Fruit fly (Drosophila melanogaster) whole organism, larva: ENCODE measurements around the gene barr.

Experiments used
- noc ChIP-seq: fragments of 200-800 bp; sonication (Bioruptor generic); optimal IDR thresholded peaks from 3 replicates; lab custom pipeline; 2019; ENCODE audit warnings: missing biosample characterization, mild to moderate bottlenecking, missing genetic modification characterization, moderate library complexity

Gene barr

DNA sequence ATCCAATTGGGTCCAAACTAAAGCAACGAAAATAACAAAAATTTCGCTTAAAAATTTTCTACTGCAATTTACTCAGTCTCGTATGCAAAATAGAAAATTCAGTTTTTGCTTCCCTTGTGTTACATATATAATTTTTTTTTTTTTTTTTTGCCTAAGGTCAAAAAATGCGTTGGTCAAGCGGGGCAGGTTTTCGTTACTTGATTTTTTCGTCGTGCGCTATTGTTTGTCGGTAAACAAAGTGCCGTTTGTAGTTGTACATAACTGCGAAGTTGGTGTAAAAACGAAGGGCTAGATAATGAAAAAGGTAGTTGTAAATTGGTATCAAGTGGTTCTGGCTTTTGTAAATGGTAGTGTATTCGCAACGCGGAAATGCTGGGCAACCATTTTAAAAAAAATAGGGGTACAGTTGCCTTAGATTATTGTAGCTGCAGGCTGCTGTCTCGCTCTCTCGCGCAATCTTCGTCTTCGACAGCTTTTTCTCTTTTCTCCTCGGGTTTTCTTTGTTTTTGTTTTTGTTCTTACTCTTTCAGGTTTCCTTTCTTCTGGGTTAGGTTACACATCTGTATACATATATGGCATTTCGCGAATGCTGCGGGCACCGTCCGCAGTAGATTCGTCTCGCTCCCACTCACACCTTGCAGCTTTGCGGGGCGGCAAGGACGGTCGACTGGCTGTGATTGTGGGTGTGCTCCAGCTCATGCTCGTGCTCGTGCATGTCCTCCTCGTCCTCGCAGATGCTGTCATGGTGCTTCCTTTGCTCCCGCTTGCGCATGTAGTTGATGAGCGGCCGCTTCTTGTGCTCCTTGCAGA lies 21.2 kb upstream of the barr start:
- no peak for TF ChIP-seq noc (tag; lab: Kevin White, UChicago)

DNA sequence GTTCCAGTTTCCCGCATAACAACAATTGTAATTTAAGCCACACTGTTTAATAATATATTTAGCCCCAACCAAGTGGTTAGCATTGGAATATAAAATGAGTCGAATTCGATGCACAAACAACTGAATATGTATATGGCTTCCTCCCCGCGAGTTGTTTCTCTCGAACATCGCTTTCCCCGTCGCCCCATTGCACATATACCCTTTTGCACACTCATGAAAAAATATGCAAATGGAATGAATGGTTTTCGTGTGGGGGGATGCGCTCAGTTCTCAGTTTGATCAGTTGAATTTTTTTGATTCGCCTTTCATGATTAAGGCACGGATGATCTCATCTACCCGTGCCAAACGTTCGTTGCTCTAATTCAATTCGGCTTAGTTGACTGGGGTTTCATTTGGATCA lies 19.6 kb upstream of the barr start:
- no peak for TF ChIP-seq noc (tag; lab: Kevin White, UChicago)

dm6 chr2L:20078880-20079279 lies 17.7 kb upstream of the barr start:
- TF ChIP-seq noc (tag; lab: Kevin White, UChicago), result peak; percentile 41

dm6 chr2L:20077423-20078401 lies 16.5 kb upstream of the barr start:
- peak; percentile 84 for TF ChIP-seq noc (tag; lab: Kevin White, UChicago)

- peak; percentile 35 for TF ChIP-seq noc (tag; lab: Kevin White, UChicago)
Measured at dm6 chr2L:20075234-20075803, 14.1 kb upstream of the barr start, which contains the start of the genes pr and neb. Gene pr, minus strand, starts transcription at chr2L:20075458. Gene neb, plus strand, starts transcription at chr2L:20075757.

DNA sequence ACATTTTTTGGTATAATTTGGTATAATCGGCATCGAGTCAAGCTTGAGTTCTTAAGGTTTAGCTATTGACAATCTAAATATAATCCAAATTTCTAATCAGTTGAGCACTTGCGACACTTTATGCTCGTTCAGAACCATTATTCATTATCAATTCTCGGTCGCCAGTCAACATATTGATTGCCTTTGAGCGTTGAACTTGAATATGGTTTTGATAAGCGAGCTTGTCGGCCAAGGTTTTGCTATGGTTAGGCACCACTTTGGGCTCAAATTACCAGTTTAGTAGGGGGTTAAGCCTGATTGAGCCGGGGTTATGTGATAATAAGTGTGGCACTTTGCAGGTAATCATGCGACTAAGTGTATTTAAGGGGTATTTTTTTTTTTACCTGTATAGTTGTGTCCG lies 13.2 kb upstream of the barr start:
- TF ChIP-seq noc (tag; lab: Kevin White, UChicago), result peak; percentile 22

DNA sequence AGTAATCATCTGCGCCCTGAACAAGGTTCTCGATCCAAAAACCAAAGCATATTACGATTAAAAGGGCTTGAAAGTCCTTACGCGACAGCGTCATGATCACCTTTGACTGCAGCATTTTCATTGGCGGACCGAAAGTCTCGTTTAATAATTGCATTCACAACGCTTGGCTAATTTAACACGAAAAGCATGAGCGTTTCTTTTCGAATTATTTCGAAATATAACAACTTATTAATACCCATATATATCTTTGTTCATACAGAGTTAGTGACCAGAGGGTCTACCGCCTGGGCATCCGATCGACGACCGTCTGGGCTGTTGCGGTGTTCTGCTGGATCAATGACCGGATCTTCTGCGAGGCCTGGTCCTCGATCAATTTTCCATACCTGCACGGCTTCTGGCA lies 10.9 kb upstream of the barr start, which contains the start of gene CG10730:
TSS of gene CG10730 (minus strand) at position 101 of the 400 bp plus-strand sequence.
- TF ChIP-seq noc (tag; lab: Kevin White, UChicago), result no peak

- peak; percentile 4 for TF ChIP-seq noc (tag; lab: Kevin White, UChicago)
Measured at dm6 chr2L:20069158-20070016, 8.2 kb upstream of the barr start.

dm6 chr2L:20067928-20068327 lies 6.8 kb upstream of the barr start:
- no peak for TF ChIP-seq noc (tag; lab: Kevin White, UChicago)

DNA sequence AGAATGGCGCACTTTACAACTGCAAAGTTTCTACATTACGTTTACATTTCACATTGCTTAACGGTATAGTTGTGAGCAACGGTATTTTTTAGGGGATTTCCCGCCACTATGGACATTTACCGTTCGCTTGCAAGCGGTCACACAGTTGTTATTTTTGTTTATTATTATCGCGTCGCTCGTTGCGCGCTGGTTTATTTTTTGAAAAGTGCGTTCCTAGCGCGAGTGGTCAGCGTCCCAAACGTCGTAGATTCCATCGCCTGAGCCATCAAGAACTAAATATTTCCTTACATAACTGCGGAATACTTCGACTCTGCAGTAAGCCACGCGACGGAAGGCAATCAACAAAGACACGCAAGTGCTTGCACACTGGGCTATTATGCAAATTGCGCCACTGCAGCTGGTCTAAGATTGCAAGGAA lies 5.1 kb upstream of the barr start, which contains the start of gene bwa:
TSS of gene bwa (plus strand) at position 159 of the 418 bp plus-strand sequence.
- TF ChIP-seq noc (tag; lab: Kevin White, UChicago), result no peak

DNA sequence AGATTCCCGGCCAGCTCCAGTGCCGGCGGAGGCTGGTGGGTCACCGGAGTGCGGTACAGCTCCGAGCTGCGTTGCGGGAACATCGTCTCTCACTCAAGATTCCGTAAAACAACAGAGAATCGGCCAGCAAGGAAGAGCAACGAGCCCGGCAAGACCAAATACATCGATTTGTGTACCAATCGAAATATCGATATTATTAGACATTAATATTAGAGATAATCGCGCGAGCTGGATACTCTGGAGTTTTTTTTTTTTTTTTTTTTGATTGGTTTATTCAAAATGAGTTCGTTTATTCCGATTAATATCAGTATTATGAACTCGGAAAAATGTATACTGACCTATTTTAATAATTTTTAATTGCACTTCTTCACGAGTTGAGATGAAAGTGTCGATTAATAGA lies 4.3 kb upstream of the barr start, which contains the start of gene vls:
TSS of gene vls (minus strand) at position 164 of the 400 bp plus-strand sequence.
- TF ChIP-seq noc (tag; lab: Kevin White, UChicago), result no peak

DNA sequence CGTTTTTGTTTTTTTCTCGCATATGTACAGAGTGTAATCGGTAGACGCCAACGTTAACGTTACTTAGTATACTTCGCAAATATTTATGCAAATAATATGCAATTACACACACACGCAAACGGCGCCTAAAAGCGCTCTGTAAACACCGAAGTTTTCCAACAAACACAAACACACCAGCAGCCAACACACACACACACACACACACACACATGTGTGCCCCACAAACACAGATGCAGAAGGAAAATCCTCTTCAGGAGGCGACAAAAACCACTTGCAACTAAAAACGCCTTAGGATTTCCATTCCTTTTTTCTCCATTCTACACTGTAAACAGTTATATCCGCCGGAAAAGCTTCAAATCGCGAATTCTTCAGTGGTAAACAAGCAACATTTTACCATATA lies 3.8 kb downstream of the barr start:
- no peak for TF ChIP-seq noc (tag; lab: Kevin White, UChicago)

DNA sequence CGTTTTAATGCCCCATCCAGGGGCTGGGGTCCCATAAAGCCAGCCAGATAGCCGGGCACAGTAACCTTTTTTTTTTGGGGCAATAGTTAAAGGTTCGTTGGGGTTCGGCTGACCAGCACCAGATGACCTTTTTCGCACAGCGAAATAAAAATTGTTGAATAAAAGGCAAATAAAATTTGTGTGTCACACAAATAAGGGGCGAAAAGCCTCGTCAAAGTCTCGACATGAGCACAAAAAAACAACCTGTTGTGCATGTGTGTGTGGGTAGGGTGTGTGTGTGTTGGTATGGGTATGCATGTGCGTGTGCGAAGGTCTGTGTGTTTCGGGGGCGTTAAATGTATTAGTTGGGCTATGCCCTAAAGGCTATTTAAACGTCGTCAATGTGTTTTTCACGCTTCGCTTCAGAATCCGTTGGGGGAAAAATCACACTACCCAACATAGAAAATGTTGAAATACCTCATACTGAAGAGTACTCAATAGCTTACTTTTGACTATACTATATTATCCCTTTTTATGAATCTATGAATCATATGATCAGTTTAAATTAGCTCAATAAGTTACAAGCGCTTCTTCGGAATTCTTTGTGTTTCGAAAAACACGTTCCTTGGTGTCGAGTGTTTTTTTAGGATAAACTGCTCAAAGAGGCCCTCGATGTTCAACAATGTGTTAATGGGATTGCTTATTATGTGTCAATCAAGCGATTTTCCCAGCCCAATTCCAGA lies 9.8 kb downstream of the barr start:
- no peak for TF ChIP-seq noc (tag; lab: Kevin White, UChicago)

- peak; percentile 63 for TF ChIP-seq noc (tag; lab: Kevin White, UChicago)
Measured at dm6 chr2L:20027382-20027919, 33.7 kb downstream of the barr start, which contains the start of gene sNPF. Gene sNPF, plus strand, starts transcription at chr2L:20027915.
